Worm (Caenorhabditis elegans) whole organism, late embryonic: Measurements from ENCODE around the gene fbxb-105.

Experiments used
- ceh-45 ChIP-seq: fragments of 200-800 bp; sonication (Bioruptor generic); IDR thresholded peaks from 2 replicates; pipeline ENCODE4 v1.3.6; 2022; ENCODE audit warnings: missing genetic modification reagents, missing genetic modification characterization, missing compliant biosample characterization
- ceh-6 ChIP-seq: fragments of 200-800 bp; sonication (Bioruptor generic); optimal IDR thresholded peaks from 2 replicates; lab custom pipeline; 2018; ENCODE audit warnings: mild to moderate bottlenecking, missing genetic modification characterization, missing compliant biosample characterization
- fkh-10 ChIP-seq: fragments of 150-350 bp; optimal IDR thresholded peaks from 2 replicates; lab custom pipeline; 2014; ENCODE audit warnings: missing biosample characterization, missing genetic modification reagents, missing genetic modification characterization
- gmeb-2 ChIP-seq: sonication (generic microtip); optimal IDR thresholded peaks from 2 replicates; lab custom pipeline; 2016; ENCODE audit warnings: missing genetic modification characterization, inconsistent platforms, missing compliant biosample characterization
- lin-11 ChIP-seq: fragments of 200-800 bp; sonication (Bioruptor generic); optimal IDR thresholded peaks from 2 replicates; lab custom pipeline; 2018; ENCODE audit warnings: mild to moderate bottlenecking, missing genetic modification characterization, missing compliant biosample characterization
- nhr-11 ChIP-seq: fragments of 150-350 bp; optimal IDR thresholded peaks from 2 replicates; lab custom pipeline; 2014; ENCODE audit warnings: missing biosample characterization, missing genetic modification characterization
- pqm-1 ChIP-seq: sonication (generic microtip); optimal IDR thresholded peaks from 2 replicates; lab custom pipeline; 2016; ENCODE audit warnings: missing genetic modification characterization, missing compliant biosample characterization
- tbx-2 ChIP-seq: sonication (generic microtip); optimal IDR thresholded peaks from 2 replicates; lab custom pipeline; 2016; ENCODE audit warnings: missing genetic modification characterization, missing compliant biosample characterization

- TF ChIP-seq nhr-11 (tag; lab: Kevin White, UChicago) (no peak), fkh-10 (GFP tag; lab: Kevin White, UChicago) (no peak), pqm-1 (no peak), lin-11 (no peak), gmeb-2 (tag; lab: Kevin White, UChicago) (no peak), ceh-6 (GFP tag; lab: Kevin White, UChicago) (no peak), ceh-45 (no peak), tbx-2 (tag; lab: Kevin White, UChicago) (no peak)
These were observed 48.7 kb downstream of the fbxb-105 start for ce11 chrII:2721992-2722391.
